Fruit fly (Drosophila melanogaster) whole organism, adult: ENCODE measurements around the gene Mlp84B.

ENCODE experiments used
- CG12768 ChIP-seq: fragments of 200-800 bp; sonication (Bioruptor generic); optimal IDR thresholded peaks from 2 replicates; lab custom pipeline; 2017; ENCODE audit warnings: missing biosample characterization, missing genetic modification characterization, mild to moderate bottlenecking, moderate library complexity, missing genetic modification reagents
- CG14711 ChIP-seq: fragments of 200-800 bp; sonication (Bioruptor generic); optimal IDR thresholded peaks from 2 replicates; lab custom pipeline; 2018; ENCODE audit warnings: missing biosample characterization, mild to moderate bottlenecking, missing genetic modification characterization, moderate library complexity
- CG5204 ChIP-seq: fragments of 200-800 bp; sonication (Bioruptor generic); optimal IDR thresholded peaks from 2 replicates; lab custom pipeline; 2016; ENCODE audit warnings: missing biosample characterization, missing genetic modification characterization
- CG7045 ChIP-seq: fragments of 200-800 bp; sonication (Bioruptor generic); optimal IDR thresholded peaks from 2 replicates; lab custom pipeline; 2017; ENCODE audit warnings: missing biosample characterization, mild to moderate bottlenecking, missing genetic modification characterization
- Crg-1 ChIP-seq: fragments of 200-800 bp; sonication (Bioruptor generic); optimal IDR thresholded peaks from 2 replicates; lab custom pipeline; 2016; ENCODE audit warnings: missing biosample characterization, missing genetic modification characterization
- Mnt ChIP-seq: fragments of 200-800 bp; sonication (Bioruptor generic); optimal IDR thresholded peaks from 2 replicates; lab custom pipeline; 2016; ENCODE audit warnings: missing biosample characterization, mild to moderate bottlenecking, missing genetic modification characterization
- bab1 ChIP-seq: fragments of 200-800 bp; sonication (Bioruptor generic); optimal IDR thresholded peaks from 3 replicates; lab custom pipeline; 2019; ENCODE audit warnings: missing biosample characterization, mild to moderate bottlenecking, missing genetic modification characterization, moderate library complexity
- kay ChIP-seq: fragments of 200-800 bp; sonication (Bioruptor generic); peaks from one replicate; lab custom pipeline; 2016; ENCODE audit warnings: missing biosample characterization, missing genetic modification characterization, borderline replicate concordance
- ovo ChIP-seq: fragments of 200-800 bp; sonication (Bioruptor generic); optimal IDR thresholded peaks from 2 replicates; lab custom pipeline; 2016; ENCODE audit warnings: missing biosample characterization, missing genetic modification characterization

DNA sequence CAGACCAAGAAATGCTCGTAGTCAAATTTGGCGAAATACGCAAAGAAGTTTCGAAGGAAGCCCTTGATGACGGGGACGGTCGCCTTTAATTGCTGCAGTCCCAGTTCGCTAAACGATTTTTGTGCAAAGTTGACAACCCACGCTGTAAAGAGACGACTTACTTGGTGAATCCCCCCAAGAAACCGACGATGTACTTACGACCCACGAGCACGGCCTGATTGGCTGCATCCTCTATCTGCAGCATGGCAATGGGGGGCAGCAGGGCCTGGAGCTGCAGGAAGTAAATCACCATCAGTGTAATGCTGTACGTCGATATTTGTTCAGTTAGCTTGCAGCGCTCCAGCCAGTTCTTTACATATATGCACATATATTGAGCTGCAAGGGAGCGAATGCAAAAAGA lies 33.8 kb downstream of the Mlp84B start:
- TF ChIP-seq kay (GFP tag; lab: Kevin White, UChicago): no peak
- no peak for TF ChIP-seq bab1 (GFP tag; lab: Kevin White, UChicago)
- no peak for TF ChIP-seq CG5204 (GFP tag; lab: Kevin White, UChicago)
- TF ChIP-seq CG7045 (GFP tag; lab: Kevin White, UChicago): no peak
- no peak for TF ChIP-seq CG12768 (GFP tag; lab: Kevin White, UChicago)
- TF ChIP-seq CG14711 (tag; lab: Kevin White, UChicago): no peak
- TF ChIP-seq Mnt: no peak
- no peak for TF ChIP-seq Crg-1
- TF ChIP-seq ovo (GFP tag; lab: Kevin White, UChicago): no peak
